Worm (Caenorhabditis elegans): ENCODE measurements around the gene ZK856.19.

Gene ZK856.19

ce11 chrV:10246443-10246885 lies 41.8 kb upstream of the ZK856.19 start (continued):
- TF ChIP-seq unc-130 (tag; optimal IDR thresholded peaks at IDR 0.05) (peak; percentile 59), pax-3 (tag; optimal IDR thresholded peaks at IDR 0.05) (peak; percentile 75), fkh-10 (GFP tag; optimal IDR thresholded peaks at IDR 0.05) (peak; percentile 16), efl-1 (optimal IDR thresholded peaks at IDR 0.05) (peak; percentile 35 to 53), efl-1 (GFP tag; optimal IDR thresholded peaks at IDR 0.05 in 1 of 2) (peak; percentile 42 to 79), lin-35 (GFP tag; optimal IDR thresholded peaks at IDR 0.05) (peak; percentile 55 to 66), aha-1 (tag; optimal IDR thresholded peaks at IDR 0.05) (no peak), unc-98 (GFP tag; IDR thresholded peaks at IDR 0.05) (no peak), blmp-1 (tag; optimal IDR thresholded peaks at IDR 0.05) (no peak), ceh-88 (GFP tag; IDR thresholded peaks at IDR 0.05) (0 out of 2 replicates have a peak, but pooled peaks have one; percentile 48), nhr-11 (tag; optimal IDR thresholded peaks at IDR 0.05) (peak; percentile 31), mdl-1 (tag; optimal IDR thresholded peaks at IDR 0.05) (peak in 1 of 2 experiments; percentile 89), skn-1 (tag; optimal IDR thresholded peaks at IDR 0.05) (no peak), nhr-20 (tag; optimal IDR thresholded peaks at IDR 0.05) (peak; percentile 30), ceh-8 (GFP tag; optimal IDR thresholded peaks at IDR 0.05) (peak; percentile 28), ceh-82 (tag; optimal IDR thresholded peaks at IDR 0.05) (peak in 2 of 3 experiments; percentile 20 to 26), lin-13 (GFP tag; optimal IDR thresholded peaks at IDR 0.05) (peak; percentile 13), ceh-90 (tag; optimal IDR thresholded peaks at IDR 0.05) (peak; percentile 31), nhr-84 (tag; optimal IDR thresholded peaks at IDR 0.05) (no peak), fos-1 (tag; optimal IDR thresholded peaks at IDR 0.05) (peak; percentile 56), hlh-17 (GFP tag; optimal IDR thresholded peaks at IDR 0.05; ENCODE audit: borderline replicate concordance) (no peak), lir-3 (tag; optimal IDR thresholded peaks at IDR 0.05; ENCODE audit: poor library complexity) (peak; percentile 21), dsc-1 (tag; optimal IDR thresholded peaks at IDR 0.05) (peak; percentile 91), mep-1 (tag; optimal IDR thresholded peaks at IDR 0.05) (peak; percentile 44), unc-86 (tag; optimal IDR thresholded peaks at IDR 0.05) (peak; percentile 69), irx-1 (tag; optimal IDR thresholded peaks at IDR 0.05) (peak; percentile 20), nhr-47 (tag; optimal IDR thresholded peaks at IDR 0.05) (peak; percentile 78), snpc-4 (tag; optimal IDR thresholded peaks at IDR 0.05) (no peak), lin-14 (GFP tag; optimal IDR thresholded peaks at IDR 0.05) (peak; percentile 94), rnt-1 (tag; optimal IDR thresholded peaks at IDR 0.05) (no peak), zip-4 (GFP tag; optimal IDR thresholded peaks at IDR 0.05) (no peak)

- TF ChIP-seq F16B12.6 (tag; optimal IDR thresholded peaks at IDR 0.05) (no peak), sptf-1 (tag; optimal IDR thresholded peaks at IDR 0.05) (no peak), mef-2 (tag; optimal IDR thresholded peaks at IDR 0.05) (no peak), nhr-76 (tag; optimal IDR thresholded peaks at IDR 0.05) (no peak), lin-14 (GFP tag; optimal IDR thresholded peaks at IDR 0.05) (no peak), nhr-28 (tag; optimal IDR thresholded peaks at IDR 0.05) (no peak), dsc-1 (tag; optimal IDR thresholded peaks at IDR 0.05) (peak; percentile 6)
Measured at ce11 chrV:10245615-10246014, 40.9 kb upstream of the ZK856.19 start.

ce11 chrV:10244018-10244720 lies 39.5 kb upstream of the ZK856.19 start:
- TF ChIP-seq fkh-8 (tag; optimal IDR thresholded peaks at IDR 0.05) (peak; percentile 11), zip-4 (GFP tag; optimal IDR thresholded peaks at IDR 0.05) (no peak), nhr-47 (tag; optimal IDR thresholded peaks at IDR 0.05) (no peak), dsc-1 (tag; optimal IDR thresholded peaks at IDR 0.05) (peak; percentile 73), lin-14 (GFP tag; optimal IDR thresholded peaks at IDR 0.05) (no peak), elt-2 (tag; optimal IDR thresholded peaks at IDR 0.05) (peak; percentile 34)

Data from whole organism, L1 larva.